Fruit fly (Drosophila melanogaster) whole organism, prepupa: Measurements from ENCODE around the gene Drs.

Experiments used
- CG10631 ChIP-seq: fragments of 200-800 bp; sonication (Bioruptor generic); optimal IDR thresholded peaks from 2 replicates; lab custom pipeline; 2016; ENCODE audit warnings: missing biosample characterization, missing genetic modification characterization
- CG10669 ChIP-seq: fragments of 200-800 bp; sonication (Bioruptor generic); optimal IDR thresholded peaks from 3 replicates; lab custom pipeline; 2018; ENCODE audit warnings: missing biosample characterization, mild to moderate bottlenecking, missing genetic modification characterization, moderate library complexity
- CG11294 ChIP-seq: fragments of 200-800 bp; sonication (Bioruptor generic); IDR thresholded peaks from 2 replicates; pipeline ENCODE4 v1.3.6; 2022; ENCODE audit warnings: missing biosample characterization, missing genetic modification characterization
- CG11762 ChIP-seq: fragments of 200-800 bp; sonication (Bioruptor generic); optimal IDR thresholded peaks from 3 replicates; lab custom pipeline; 2016; ENCODE audit warnings: missing biosample characterization, missing genetic modification characterization; ENCODE audit not compliant: insufficient read depth
- CG11902 ChIP-seq: fragments of 200-800 bp; sonication (Bioruptor generic); optimal IDR thresholded peaks from 3 replicates; lab custom pipeline; 2016; ENCODE audit warnings: missing biosample characterization, missing genetic modification characterization
- CG15336 ChIP-seq: fragments of 200-800 bp; sonication (Bioruptor generic); IDR thresholded peaks from 2 replicates; pipeline ENCODE4 v1.3.6; 2022; ENCODE audit warnings: missing biosample characterization, missing genetic modification characterization
- CG1621 ChIP-seq: fragments of 200-800 bp; sonication (Bioruptor generic); optimal IDR thresholded peaks from 3 replicates; lab custom pipeline; 2018; ENCODE audit warnings: missing biosample characterization, mild to moderate bottlenecking, missing genetic modification characterization
- CG16779 ChIP-seq: fragments of 200-800 bp; sonication (Bioruptor generic); optimal IDR thresholded peaks from 3 replicates; lab custom pipeline; 2017; ENCODE audit warnings: missing biosample characterization, mild to moderate bottlenecking, missing genetic modification characterization
- CG3032 ChIP-seq: fragments of 200-800 bp; optimal IDR thresholded peaks from 2 replicates; lab custom pipeline; 2019; ENCODE audit warnings: missing biosample characterization, mild to moderate bottlenecking, missing genetic modification characterization, moderate library complexity
- CG34406 ChIP-seq: fragments of 200-800 bp; sonication (Bioruptor generic); optimal IDR thresholded peaks from 3 replicates; lab custom pipeline; 2016; ENCODE audit warnings: missing biosample characterization, missing genetic modification characterization
- CG3919 ChIP-seq: fragments of 200-800 bp; sonication (Bioruptor generic); optimal IDR thresholded peaks from 3 replicates; lab custom pipeline; 2016; ENCODE audit warnings: missing biosample characterization, missing genetic modification characterization
- CG6163 ChIP-seq: fragments of 200-800 bp; sonication (Bioruptor generic); IDR thresholded peaks from 3 replicates; pipeline ENCODE4 v1.3.6; 2022; ENCODE audit warnings: missing biosample characterization, missing genetic modification characterization
- CG6276 ChIP-seq: fragments of 200-800 bp; sonication (Bioruptor generic); optimal IDR thresholded peaks from 2 replicates; lab custom pipeline; 2017; ENCODE audit warnings: missing biosample characterization, mild to moderate bottlenecking, missing genetic modification characterization
- CG6808 ChIP-seq: fragments of 200-800 bp; sonication (Bioruptor generic); optimal IDR thresholded peaks from 3 replicates; lab custom pipeline; 2017; ENCODE audit warnings: missing biosample characterization, missing genetic modification characterization, mild to moderate bottlenecking, moderate library complexity, missing genetic modification reagents
- CG6854 ChIP-seq: fragments of 200-800 bp; sonication (Bioruptor generic); optimal IDR thresholded peaks from 2 replicates; lab custom pipeline; 2017; ENCODE audit warnings: missing biosample characterization, mild to moderate bottlenecking, missing genetic modification characterization
- CG7368 ChIP-seq: fragments of 200-800 bp; sonication (Bioruptor generic); optimal IDR thresholded peaks from 3 replicates; lab custom pipeline; 2016; ENCODE audit warnings: missing biosample characterization, missing genetic modification characterization
- CG8119 ChIP-seq: fragments of 200-800 bp; sonication (Bioruptor generic); IDR thresholded peaks from 3 replicates; pipeline ENCODE4 v1.3.6; 2022; ENCODE audit warnings: missing biosample characterization, missing genetic modification characterization
- CG8319 ChIP-seq: fragments of 200-800 bp; sonication (Bioruptor generic); optimal IDR thresholded peaks from 3 replicates; lab custom pipeline; 2016; ENCODE audit warnings: missing biosample characterization, missing genetic modification characterization
- CG9139 ChIP-seq: fragments of 200-800 bp; sonication (Bioruptor generic); optimal IDR thresholded peaks from 3 replicates; lab custom pipeline; 2017; ENCODE audit warnings: missing biosample characterization, mild to moderate bottlenecking, missing genetic modification characterization
- Eip75B ChIP-seq: fragments of 200-800 bp; sonication (Bioruptor generic); optimal IDR thresholded peaks from 3 replicates; lab custom pipeline; 2016; ENCODE audit warnings: missing biosample characterization, missing genetic modification characterization
- Eip78C ChIP-seq: fragments of 200-800 bp; sonication (Bioruptor generic); peaks from one replicate; lab custom pipeline; 2016; ENCODE audit warnings: missing biosample characterization, missing genetic modification characterization
- Ets21C ChIP-seq: fragments of 200-800 bp; sonication (Bioruptor generic); optimal IDR thresholded peaks from 3 replicates; lab custom pipeline; 2016; ENCODE audit warnings: missing biosample characterization, missing genetic modification characterization
- Hr38 ChIP-seq: sonication (Bioruptor generic); optimal IDR thresholded peaks from 2 replicates; lab custom pipeline; 2016; ENCODE audit warnings: missing biosample characterization, missing genetic modification characterization
- Hr39 ChIP-seq: fragments of 200-800 bp; sonication (Bioruptor generic); optimal IDR thresholded peaks from 2 replicates; lab custom pipeline; 2016; ENCODE audit warnings: missing biosample characterization, missing genetic modification characterization
- Hr4 ChIP-seq: fragments of 200-800 bp; sonication (Bioruptor generic); optimal IDR thresholded peaks from 3 replicates; lab custom pipeline; 2016; ENCODE audit warnings: missing biosample characterization, missing genetic modification characterization
- OdsH ChIP-seq: fragments of 200-800 bp; sonication (Bioruptor generic); optimal IDR thresholded peaks from 3 replicates; lab custom pipeline; 2016; ENCODE audit warnings: missing biosample characterization, missing genetic modification characterization
- Smox ChIP-seq: fragments of 200-800 bp; sonication (Bioruptor generic); optimal IDR thresholded peaks from 3 replicates; lab custom pipeline; 2016; ENCODE audit warnings: missing biosample characterization, missing genetic modification characterization
- Sox102F ChIP-seq: fragments of 200-800 bp; sonication (Bioruptor generic); optimal IDR thresholded peaks from 2 replicates; lab custom pipeline; 2016; ENCODE audit warnings: missing biosample characterization, mild to moderate bottlenecking, missing genetic modification characterization
- Sox15 ChIP-seq: fragments of 200-800 bp; sonication (Bioruptor generic); optimal IDR thresholded peaks from 3 replicates; lab custom pipeline; 2016; ENCODE audit warnings: missing biosample characterization, missing genetic modification characterization
- achi ChIP-seq: fragments of 200-800 bp; sonication (Bioruptor generic); optimal IDR thresholded peaks from 3 replicates; lab custom pipeline; 2016; ENCODE audit warnings: missing biosample characterization, missing genetic modification characterization
- acj6 ChIP-seq: fragments of 200-800 bp; sonication (Bioruptor generic); optimal IDR thresholded peaks from 3 replicates; lab custom pipeline; 2016; ENCODE audit warnings: missing biosample characterization, missing genetic modification characterization
- cyc ChIP-seq: fragments of 200-800 bp; sonication (Bioruptor generic); optimal IDR thresholded peaks from 3 replicates; lab custom pipeline; 2016; ENCODE audit warnings: missing biosample characterization, missing genetic modification characterization
- dac ChIP-seq: fragments of 200-800 bp; sonication (Bioruptor generic); optimal IDR thresholded peaks from 2 replicates; lab custom pipeline; 2017; ENCODE audit warnings: missing biosample characterization, mild to moderate bottlenecking, missing genetic modification characterization
- dsx ChIP-seq: fragments of 200-800 bp; optimal IDR thresholded peaks from 3 replicates; lab custom pipeline; 2019; ENCODE audit warnings: missing biosample characterization, mild to moderate bottlenecking, missing genetic modification characterization, moderate library complexity; ENCODE audit not compliant: poor library complexity, severe bottlenecking
- eg ChIP-seq: fragments of 200-800 bp; sonication (Bioruptor generic); IDR thresholded peaks from 3 replicates; pipeline ENCODE4 v1.3.6; 2022; ENCODE audit warnings: missing biosample characterization, missing genetic modification characterization
- fd59A ChIP-seq: fragments of 200-800 bp; sonication (Bioruptor generic); optimal IDR thresholded peaks from 2 replicates; lab custom pipeline; 2017; ENCODE audit warnings: missing biosample characterization, mild to moderate bottlenecking, missing genetic modification characterization, missing genetic modification reagents
- fd85E ChIP-seq: fragments of 200-800 bp; sonication (Bioruptor generic); optimal IDR thresholded peaks from 3 replicates; lab custom pipeline; 2016; ENCODE audit warnings: missing biosample characterization, missing genetic modification characterization
- fkh ChIP-seq: fragments of 200-800 bp; sonication (Bioruptor generic); optimal IDR thresholded peaks from 3 replicates; lab custom pipeline; 2017; ENCODE audit warnings: missing biosample characterization, mild to moderate bottlenecking, missing genetic modification characterization, moderate library complexity
- net ChIP-seq: fragments of 200-800 bp; sonication (Bioruptor generic); optimal IDR thresholded peaks from 3 replicates; lab custom pipeline; 2016; ENCODE audit warnings: missing biosample characterization, missing genetic modification characterization
- salr ChIP-seq, 2 experiments: fragments of 200-800 bp; sonication (Bioruptor generic); optimal IDR thresholded peaks; 3 replicates each; lab custom pipeline; 2016 to 2018; ENCODE audit warnings: missing biosample characterization in 2 of 2, missing genetic modification characterization in 2 of 2, mild to moderate bottlenecking in 1 of 2
- svp ChIP-seq: fragments of 200-800 bp; sonication (Bioruptor generic); peaks from one replicate; lab custom pipeline; 2016; ENCODE audit warnings: missing biosample characterization, missing genetic modification characterization

The Drs gene

DNA sequence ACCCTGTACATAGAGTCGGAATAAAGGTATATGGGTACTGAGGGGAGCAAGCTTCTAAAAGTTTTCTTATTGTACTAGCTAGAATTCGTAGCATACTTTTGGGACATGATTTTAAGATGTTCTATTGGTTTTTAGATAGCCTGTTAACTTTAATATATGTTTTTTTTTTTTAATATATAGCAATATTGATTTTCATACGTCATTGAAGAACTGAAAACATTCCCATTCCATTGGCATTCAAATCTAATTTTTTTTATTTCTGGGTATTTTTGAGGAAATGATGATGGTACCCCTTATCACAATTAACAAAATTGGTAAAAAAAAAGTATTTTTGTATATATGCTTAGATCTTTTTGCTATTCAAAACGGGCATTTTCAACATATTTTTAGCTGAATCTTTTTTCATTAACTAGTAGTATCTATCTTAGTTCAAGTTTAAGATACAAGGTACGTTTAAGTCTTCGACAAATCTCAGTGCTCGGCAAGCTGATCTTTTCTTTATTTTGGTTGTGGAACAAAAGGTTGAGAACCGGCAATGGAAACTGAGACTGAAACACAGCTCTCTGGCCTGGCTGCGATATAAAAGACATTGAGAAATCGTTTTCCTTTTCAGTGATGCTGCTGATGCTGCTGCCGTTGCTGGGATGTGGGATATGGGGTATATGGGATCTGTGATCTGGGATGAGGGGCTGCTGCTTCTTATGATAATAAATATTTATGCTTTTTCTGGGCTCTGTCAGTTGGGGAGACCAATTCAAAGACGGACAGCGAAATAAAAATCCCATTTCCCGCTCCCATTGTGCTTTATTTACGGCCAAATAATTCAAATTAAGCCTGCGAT lies 15.5 kb downstream of the Drs start (continued):
- peak; percentile 38 for TF ChIP-seq Hr39
- no peak for TF ChIP-seq dac (GFP tag; lab: Kevin White, UChicago)
- no peak for TF ChIP-seq CG11294 (GFP tag; lab: Robert Waterston, UW)
- TF ChIP-seq CG9139 (GFP tag; lab: Kevin White, UChicago) = no peak
- TF ChIP-seq CG8319 = peak; percentile 31
- no peak for TF ChIP-seq fd85E
- TF ChIP-seq CG6808 (GFP tag; lab: Kevin White, UChicago) = peak; percentile 68
- peak; percentile 62 for TF ChIP-seq Sox15 (GFP tag; lab: Kevin White, UChicago)
- peak; percentile 26 for TF ChIP-seq CG7368 (GFP tag; lab: Kevin White, UChicago)
- peak; percentile 77 for TF ChIP-seq OdsH (GFP tag; lab: Kevin White, UChicago)
- TF ChIP-seq CG10631 (GFP tag; lab: Kevin White, UChicago) = peak; percentile 59
- TF ChIP-seq CG16779 (tag; lab: Kevin White, UChicago) = no peak
- peak; percentile 78 for TF ChIP-seq acj6 (GFP tag; lab: Kevin White, UChicago)
- TF ChIP-seq CG3032 = peak; percentile 59
- TF ChIP-seq CG34406 (GFP tag; lab: Kevin White, UChicago) = peak; percentile 70
- peak; percentile 63 for TF ChIP-seq Smox (GFP tag; lab: Kevin White, UChicago)
- peak; percentile 68 for TF ChIP-seq CG6276 (GFP tag; lab: Kevin White, UChicago)
- TF ChIP-seq net (GFP tag; lab: Kevin White, UChicago) = peak; percentile 56
- peak; percentile 7 for TF ChIP-seq dsx (GFP tag; lab: Kevin White, UChicago)
- peak; percentile 80 for TF ChIP-seq svp (GFP tag; lab: Kevin White, UChicago)
- TF ChIP-seq fd59A (GFP tag; lab: Kevin White, UChicago) = peak; percentile 54
- TF ChIP-seq CG1621 = no peak
- TF ChIP-seq CG15336 (GFP tag; lab: Robert Waterston, UW) = peak; percentile 46
- peak; percentile 68 for TF ChIP-seq achi
- TF ChIP-seq Hr38 (GFP tag; lab: Kevin White, UChicago) = no peak
- TF ChIP-seq Ets21C = peak; percentile 39
- TF ChIP-seq Hr4 (GFP tag; lab: Kevin White, UChicago) = peak; percentile 73
- TF ChIP-seq fkh (GFP tag; lab: Kevin White, UChicago) = no peak
- TF ChIP-seq salr (GFP tag; optimal IDR thresholded peaks at IDR 0.05; lab: Kevin White, UChicago) = peak; percentile 20 to 85
- peak; percentile 62; the same call in 2 of the 3 replicates for TF ChIP-seq CG8119 (GFP tag; lab: Robert Waterston, UW)
- TF ChIP-seq CG11762 (GFP tag; lab: Kevin White, UChicago) = peak; percentile 57
- peak; percentile 50 for TF ChIP-seq CG11902 (GFP tag; lab: Kevin White, UChicago)
- peak; percentile 61 for TF ChIP-seq Eip75B (GFP tag; lab: Kevin White, UChicago)
- peak; percentile 65 for TF ChIP-seq cyc

DNA sequence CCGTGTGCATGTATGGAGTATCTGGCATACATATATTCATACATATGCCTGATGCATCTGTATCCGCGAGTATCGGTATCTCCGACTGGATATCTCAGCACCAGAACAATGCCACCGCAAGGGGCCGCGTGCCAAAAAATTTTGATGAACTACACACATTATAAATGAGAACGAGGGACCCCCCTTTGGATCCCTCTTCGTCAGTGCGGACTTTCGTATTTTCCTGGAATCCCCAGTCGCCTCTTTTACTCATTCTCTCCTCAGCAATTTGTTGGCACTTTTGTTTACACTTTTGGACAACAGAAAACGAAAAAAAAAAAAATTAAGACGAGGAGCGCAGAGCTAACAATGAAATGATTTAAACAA lies 16.1 kb downstream of the Drs start:
- peak; percentile 20 for TF ChIP-seq Eip78C (GFP tag; lab: Kevin White, UChicago)
- no peak for TF ChIP-seq salr (GFP tag; optimal IDR thresholded peaks at IDR 0.05; lab: Kevin White, UChicago)
- no peak for TF ChIP-seq Eip75B (GFP tag; lab: Kevin White, UChicago)
- TF ChIP-seq Sox102F = peak; percentile 29

DNA sequence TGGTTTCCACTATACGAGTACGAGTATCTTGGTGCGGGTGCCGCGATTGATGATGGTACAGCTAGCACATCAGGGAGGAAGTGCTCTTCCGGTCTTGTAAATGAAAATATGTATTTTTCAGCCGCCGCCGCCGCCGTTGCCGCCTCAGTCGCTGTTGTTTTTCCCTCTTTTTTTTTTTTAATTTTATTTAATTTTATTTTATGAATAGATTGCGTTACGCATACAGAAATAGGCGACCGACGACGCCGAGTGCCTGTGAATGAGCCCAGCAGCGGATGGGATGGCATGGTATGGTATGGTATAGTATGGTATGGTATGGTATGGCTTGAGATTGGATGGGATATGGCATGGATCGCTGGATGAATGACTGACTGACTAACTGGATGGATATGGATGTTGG lies 17.4 kb downstream of the Drs start:
- TF ChIP-seq cyc = no peak
- no peak for TF ChIP-seq CG3919 (GFP tag; lab: Kevin White, UChicago)
- TF ChIP-seq fd85E = no peak
- peak; percentile 23; the same call in 1 of the 2 replicates for TF ChIP-seq CG15336 (GFP tag; lab: Robert Waterston, UW)
- TF ChIP-seq CG6163 (GFP tag; lab: Robert Waterston, UW) = 0 out of 3 replicates have a peak, but pooled peaks have one; percentile 46
- no peak for TF ChIP-seq CG6854
- peak; percentile 33; the same call in 1 of the 3 replicates for TF ChIP-seq CG8119 (GFP tag; lab: Robert Waterston, UW)
- TF ChIP-seq CG16779 (tag; lab: Kevin White, UChicago) = peak; percentile 4
- TF ChIP-seq Eip78C (GFP tag; lab: Kevin White, UChicago) = peak; percentile 7
- TF ChIP-seq CG1621 = no peak
- no peak for TF ChIP-seq CG10669 (GFP tag; lab: Kevin White, UChicago)
- 0 out of 3 replicates have a peak, but pooled peaks have one; percentile 29 for TF ChIP-seq eg (GFP tag; lab: Robert Waterston, UW)
